Fruit fly (Drosophila melanogaster) whole organism, embryonic: ENCODE data around the gene Cp16.
A peak's percentile ranks its signal among the peaks of the same experiment; 100 is the strongest.

Experiments used
- Atf6 ChIP-seq: fragments of 200-800 bp; sonication (Bioruptor generic); IDR thresholded peaks from 2 replicates; pipeline ENCODE4 v1.3.6; 2022; ENCODE audit warnings: missing biosample characterization, missing genetic modification characterization
- CG10543 ChIP-seq: fragments of 200-800 bp; sonication (Bioruptor generic); optimal IDR thresholded peaks from 3 replicates; lab custom pipeline; 2017; ENCODE audit warnings: missing biosample characterization, mild to moderate bottlenecking, missing genetic modification characterization, moderate library complexity
- CG10565 ChIP-seq: fragments of 200-800 bp; sonication (Bioruptor generic); optimal IDR thresholded peaks from 3 replicates; lab custom pipeline; 2016; ENCODE audit warnings: missing biosample characterization, mild to moderate bottlenecking, missing genetic modification characterization
- CG11456 ChIP-seq: fragments of 200-800 bp; sonication (Bioruptor generic); IDR thresholded peaks from 3 replicates; pipeline ENCODE4 v1.3.6; 2022; ENCODE audit warnings: missing biosample characterization, missing genetic modification characterization
- CG12744 ChIP-seq: fragments of 200-800 bp; sonication (Bioruptor generic); optimal IDR thresholded peaks from 2 replicates; lab custom pipeline; 2016; ENCODE audit warnings: missing biosample characterization, missing genetic modification characterization
- CG13894 ChIP-seq: fragments of 200-800 bp; sonication (Bioruptor generic); optimal IDR thresholded peaks from 3 replicates; lab custom pipeline; 2018; ENCODE audit warnings: missing biosample characterization, mild to moderate bottlenecking, missing genetic modification characterization, moderate library complexity
- CG14667 ChIP-seq: fragments of 200-800 bp; sonication (Bioruptor generic); IDR thresholded peaks from 2 replicates; pipeline ENCODE4 v1.3.6; 2022; ENCODE audit warnings: missing biosample characterization, missing genetic modification characterization
- CG14965 ChIP-seq: fragments of 200-800 bp; sonication (Bioruptor generic); optimal IDR thresholded peaks from 2 replicates; lab custom pipeline; 2016; ENCODE audit warnings: missing biosample characterization, missing genetic modification characterization, borderline replicate concordance
- CG16779 ChIP-seq: fragments of 200-800 bp; sonication (Bioruptor generic); IDR thresholded peaks from 2 replicates; pipeline ENCODE4 v1.3.6; 2022; ENCODE audit warnings: missing biosample characterization, missing genetic modification characterization
- CG2199 ChIP-seq: fragments of 200-800 bp; sonication (Bioruptor generic); IDR thresholded peaks from 3 replicates; pipeline ENCODE4 v1.3.6; 2022; ENCODE audit warnings: missing biosample characterization, missing genetic modification characterization
- CG31224 ChIP-seq: fragments of 200-800 bp; sonication (Bioruptor generic); IDR thresholded peaks from 2 replicates; pipeline ENCODE4 v1.3.6; 2022; ENCODE audit warnings: missing biosample characterization, missing genetic modification characterization
- CG32532 ChIP-seq: fragments of 200-800 bp; sonication (Bioruptor generic); IDR thresholded peaks from 2 replicates; pipeline ENCODE4 v1.3.6; 2022; ENCODE audit warnings: missing biosample characterization, missing genetic modification characterization
- CG33213 ChIP-seq: fragments of 200-800 bp; sonication (Bioruptor generic); optimal IDR thresholded peaks from 3 replicates; lab custom pipeline; 2016; ENCODE audit warnings: missing biosample characterization, missing genetic modification characterization
- CG3995 ChIP-seq: fragments of 200-800 bp; sonication (Bioruptor generic); optimal IDR thresholded peaks from 3 replicates; lab custom pipeline; 2016; ENCODE audit warnings: missing biosample characterization, missing genetic modification characterization
- CG6854 ChIP-seq: fragments of 200-800 bp; sonication (Bioruptor generic); optimal IDR thresholded peaks from 3 replicates; lab custom pipeline; 2017; ENCODE audit warnings: missing biosample characterization, mild to moderate bottlenecking, missing genetic modification characterization
- CG8765 ChIP-seq: fragments of 200-800 bp; sonication (Bioruptor generic); IDR thresholded peaks from 2 replicates; pipeline ENCODE4 v1.3.6; 2022; ENCODE audit warnings: missing biosample characterization, missing genetic modification characterization
- CG8944 ChIP-seq: fragments of 200-800 bp; sonication (Bioruptor generic); optimal IDR thresholded peaks from 3 replicates; lab custom pipeline; 2016; ENCODE audit warnings: missing biosample characterization, missing genetic modification characterization
- D19A ChIP-seq: fragments of 200-800 bp; optimal IDR thresholded peaks from 3 replicates; lab custom pipeline; 2019; ENCODE audit warnings: missing biosample characterization, mild to moderate bottlenecking, missing genetic modification characterization, moderate library complexity
- Dad ChIP-seq: fragments of 200-800 bp; sonication (Bioruptor generic); optimal IDR thresholded peaks from 3 replicates; lab custom pipeline; 2016; ENCODE audit warnings: missing biosample characterization, missing genetic modification characterization
- Deaf1 ChIP-seq: fragments of 200-800 bp; optimal IDR thresholded peaks from 3 replicates; lab custom pipeline; 2019; ENCODE audit warnings: missing biosample characterization, mild to moderate bottlenecking, missing genetic modification characterization, moderate library complexity
- Dll ChIP-seq: fragments of 200-800 bp; sonication (Bioruptor generic); IDR thresholded peaks from 4 replicates; pipeline ENCODE4 v1.3.6; 2022; ENCODE audit warnings: missing biosample characterization, missing genetic modification characterization; ENCODE audit not compliant: partially characterized antibody
- Ets65A ChIP-seq: fragments of 200-800 bp; sonication (Bioruptor generic); peaks from one replicate; lab custom pipeline; 2016; ENCODE audit warnings: missing biosample characterization, missing genetic modification characterization
- Gug ChIP-seq: fragments of 200-800 bp; sonication (Bioruptor generic); IDR thresholded peaks from 4 replicates; pipeline ENCODE4 v1.3.6; 2022; ENCODE audit warnings: missing biosample characterization, missing genetic modification characterization
- Hmr ChIP-seq: fragments of 200-800 bp; sonication (Bioruptor generic); optimal IDR thresholded peaks from 3 replicates; lab custom pipeline; 2017; ENCODE audit warnings: mild to moderate bottlenecking, missing biosample characterization, missing genetic modification reagents, missing genetic modification characterization
- Myb ChIP-seq: fragments of 200-800 bp; sonication (Bioruptor generic); optimal IDR thresholded peaks from 2 replicates; lab custom pipeline; 2016; ENCODE audit warnings: missing biosample characterization, missing genetic modification characterization
- bbx ChIP-seq: fragments of 200-800 bp; sonication (Bioruptor generic); IDR thresholded peaks from 2 replicates; pipeline ENCODE4 v1.3.6; 2022; ENCODE audit warnings: missing biosample characterization, missing genetic modification characterization; ENCODE audit not compliant: partially characterized antibody
- br ChIP-seq: fragments of >200 bp; optimal IDR thresholded peaks from 2 replicates; lab custom pipeline; 2017
- chinmo ChIP-seq: fragments of 200-800 bp; sonication (Bioruptor generic); IDR thresholded peaks from 4 replicates; pipeline ENCODE4 v1.3.6; 2022; ENCODE audit warnings: missing biosample characterization, missing genetic modification characterization; ENCODE audit not compliant: partially characterized antibody
- chm ChIP-seq: fragments of 200-800 bp; sonication (Bioruptor generic); IDR thresholded peaks from 2 replicates; pipeline ENCODE4 v1.3.6; 2022; ENCODE audit warnings: missing biosample characterization, missing genetic modification characterization
- crc ChIP-seq: fragments of 200-800 bp; sonication (Bioruptor generic); optimal IDR thresholded peaks from 2 replicates; lab custom pipeline; 2016; ENCODE audit warnings: missing biosample characterization, missing genetic modification characterization
- cwo ChIP-seq: fragments of 200-800 bp; sonication (Bioruptor generic); optimal IDR thresholded peaks from 3 replicates; lab custom pipeline; 2017; ENCODE audit warnings: missing biosample characterization, missing genetic modification characterization, mild to moderate bottlenecking, moderate library complexity, missing genetic modification reagents
- dati ChIP-seq: fragments of 200-800 bp; sonication (Bioruptor generic); IDR thresholded peaks from 2 replicates; pipeline ENCODE4 v1.3.6; 2022; ENCODE audit warnings: missing biosample characterization, missing genetic modification characterization
- dysf ChIP-seq: fragments of 200-800 bp; sonication (Bioruptor generic); IDR thresholded peaks from 3 replicates; pipeline ENCODE4 v1.3.6; 2022; ENCODE audit warnings: missing biosample characterization, missing genetic modification characterization
- eyg ChIP-seq: fragments of 200-800 bp; sonication (Bioruptor generic); optimal IDR thresholded peaks from 3 replicates; lab custom pipeline; 2016; ENCODE audit warnings: missing biosample characterization, missing genetic modification characterization
- inv ChIP-seq: fragments of 200-800 bp; sonication (Bioruptor generic); IDR thresholded peaks from 2 replicates; pipeline ENCODE4 v1.3.6; 2022; ENCODE audit warnings: missing biosample characterization, missing genetic modification characterization; ENCODE audit not compliant: partially characterized antibody
- kay ChIP-seq: fragments of 200-800 bp; sonication (Bioruptor generic); optimal IDR thresholded peaks from 2 replicates; lab custom pipeline; 2016; ENCODE audit warnings: missing biosample characterization, missing genetic modification characterization
- nom ChIP-seq: fragments of 200-800 bp; sonication (Bioruptor generic); optimal IDR thresholded peaks from 2 replicates; lab custom pipeline; 2017; ENCODE audit warnings: missing biosample characterization, missing genetic modification characterization, mild to moderate bottlenecking, moderate library complexity, missing genetic modification reagents
- pan ChIP-seq, 4 experiments: fragments of >200 bp in 3 of 4; fragments of 200-800 bp in 1 of 4; sonication (Bioruptor generic) in 1 of 4; optimal IDR thresholded peaks in 3 of 4; IDR thresholded peaks in 1 of 4; 2 replicates each; pipeline versions ENCODE4 v1.3.6 to Lab custom; 2017 to 2022; ENCODE audit warnings: missing biosample characterization in 2 of 4, missing genetic modification characterization in 2 of 4, mixed read lengths in 1 of 4
- row ChIP-seq: fragments of 200-800 bp; sonication (Bioruptor generic); IDR thresholded peaks from 3 replicates; pipeline ENCODE4 v1.3.6; 2022; ENCODE audit warnings: missing biosample characterization, missing genetic modification characterization
- sd ChIP-seq: fragments of 200-800 bp; sonication (Bioruptor generic); optimal IDR thresholded peaks from 3 replicates; lab custom pipeline; 2018; ENCODE audit warnings: missing biosample characterization, mild to moderate bottlenecking, missing genetic modification characterization, moderate library complexity
- sr ChIP-seq: fragments of 200-800 bp; sonication (Bioruptor generic); IDR thresholded peaks from 3 replicates; pipeline ENCODE4 v1.3.6; 2022; ENCODE audit warnings: missing biosample characterization, missing genetic modification characterization
- ssp ChIP-seq: fragments of 200-800 bp; sonication (Bioruptor generic); IDR thresholded peaks from 2 replicates; pipeline ENCODE4 v1.3.6; 2022; ENCODE audit warnings: missing biosample characterization, missing genetic modification characterization
- tgo ChIP-seq: fragments of 200-800 bp; sonication (Bioruptor generic); IDR thresholded peaks from 3 replicates; pipeline ENCODE4 v1.3.6; 2022; ENCODE audit warnings: missing biosample characterization, missing genetic modification characterization
- tup ChIP-seq: fragments of 200-800 bp; sonication (Bioruptor generic); optimal IDR thresholded peaks from 2 replicates; lab custom pipeline; 2016; ENCODE audit warnings: missing biosample characterization, mild to moderate bottlenecking, missing genetic modification characterization, moderate library complexity
- zen ChIP-seq: fragments of 200-800 bp; sonication (Bioruptor generic); optimal IDR thresholded peaks from 3 replicates; lab custom pipeline; 2018; ENCODE audit warnings: missing biosample characterization, mild to moderate bottlenecking, missing genetic modification characterization, moderate library complexity
- zf30C ChIP-seq: fragments of 200-800 bp; sonication (Bioruptor generic); optimal IDR thresholded peaks from 3 replicates; lab custom pipeline; 2018; ENCODE audit warnings: missing biosample characterization, mild to moderate bottlenecking, missing genetic modification characterization

Cp16 gene

dm6 chr3L:8688694-8689291 is 43.0 kb upstream of the Cp16 start (continued):
- no peak for TF ChIP-seq CG2199 (GFP tag; lab: Robert Waterston, UW)
- no peak for TF ChIP-seq CG12744 (GFP tag; lab: Kevin White, UChicago)
- TF ChIP-seq CG16779, result no peak
- peak; percentile 76; the same call in 1 of the 4 replicates for TF ChIP-seq chinmo (GFP tag; lab: Robert Waterston, UW)
- no peak for TF ChIP-seq D19A (tag; lab: Kevin White, UChicago)
- peak; percentile 68 for TF ChIP-seq Ets65A (GFP tag; lab: Kevin White, UChicago)
- TF ChIP-seq Myb (GFP tag; lab: Kevin White, UChicago), result no peak
- TF ChIP-seq tup (GFP tag; lab: Kevin White, UChicago), result no peak
- peak; percentile 5; the same call in 1 of the 2 replicates for TF ChIP-seq CG32532 (GFP tag; lab: Robert Waterston, UW)
- TF ChIP-seq pan (optimal IDR thresholded peaks at IDR 0.05; lab: Kevin White, UChicago), result no peak
- peak in 1 of 2 experiments; percentile 24 for TF ChIP-seq pan (GFP tag; optimal IDR thresholded peaks at IDR 0.05 in 1 of 2, IDR thresholded peaks at IDR 0.05 in 1 of 2)
- TF ChIP-seq CG11456 (GFP tag; lab: Robert Waterston, UW), result 0 out of 3 replicates have a peak, but pooled peaks have one; percentile 37
- no peak for TF ChIP-seq kay (GFP tag; lab: Kevin White, UChicago)
- TF ChIP-seq Deaf1 (tag; lab: Kevin White, UChicago), result no peak
- peak; percentile 40 for TF ChIP-seq cwo (GFP tag; lab: Kevin White, UChicago)
- peak; percentile 17 for TF ChIP-seq sd (tag; lab: Kevin White, UChicago)
- peak; percentile 15 for TF ChIP-seq eyg (GFP tag; lab: Kevin White, UChicago)
- no peak for TF ChIP-seq CG6854 (GFP tag; lab: Kevin White, UChicago)
- TF ChIP-seq bbx (GFP tag; lab: Robert Waterston, UW), result no peak
- TF ChIP-seq inv (GFP tag; lab: Robert Waterston, UW), result no peak
- no peak for TF ChIP-seq zen
- 0 out of 2 replicates have a peak, but pooled peaks have one; percentile 32 for TF ChIP-seq chm (GFP tag; lab: Robert Waterston, UW)
- no peak for TF ChIP-seq CG8944 (GFP tag; lab: Kevin White, UChicago)
- TF ChIP-seq CG3995 (GFP tag; lab: Kevin White, UChicago), result peak; percentile 90
- no peak for TF ChIP-seq sr (GFP tag; lab: Robert Waterston, UW)
- TF ChIP-seq CG13894 (tag; lab: Kevin White, UChicago), result peak; percentile 0
- TF ChIP-seq Atf6 (GFP tag; lab: Robert Waterston, UW), result peak; percentile 58
- TF ChIP-seq CG8765, result no peak
- peak; percentile 5 for TF ChIP-seq nom (GFP tag; lab: Kevin White, UChicago)
- 0 out of 3 replicates have a peak, but pooled peaks have one; percentile 15 for TF ChIP-seq row (GFP tag; lab: Robert Waterston, UW)
- TF ChIP-seq br (lab: Kevin White, UChicago), result no peak
- no peak for TF ChIP-seq Dad (GFP tag; lab: Kevin White, UChicago)
- no peak for TF ChIP-seq CG10565 (GFP tag; lab: Kevin White, UChicago)
- TF ChIP-seq Hmr, result peak; percentile 11
- TF ChIP-seq CG33213 (GFP tag; lab: Kevin White, UChicago), result no peak
- TF ChIP-seq dati (GFP tag; lab: Robert Waterston, UW), result no peak
- TF ChIP-seq tgo, result no peak
- TF ChIP-seq dysf (GFP tag; lab: Robert Waterston, UW), result peak; percentile 15; the same call in 1 of the 3 replicates
- no peak for TF ChIP-seq Gug (GFP tag; lab: Robert Waterston, UW)
- peak; percentile 18 for TF ChIP-seq CG10543
- no peak for TF ChIP-seq CG14965 (GFP tag; lab: Kevin White, UChicago)
- TF ChIP-seq ssp (GFP tag; lab: Robert Waterston, UW), result no peak
- 0 out of 2 replicates have a peak, but pooled peaks have one; percentile 12 for TF ChIP-seq CG31224 (GFP tag; lab: Robert Waterston, UW)
- TF ChIP-seq Dll (GFP tag; lab: Robert Waterston, UW), result 0 out of 4 replicates have a peak, but pooled peaks have one; percentile 19
- TF ChIP-seq zf30C, result no peak
- no peak for TF ChIP-seq crc (GFP tag; lab: Kevin White, UChicago)
- no peak for TF ChIP-seq CG14667 (GFP tag; lab: Robert Waterston, UW)
